Worm (Caenorhabditis elegans) whole organism, L4 larva: ENCODE measurements around the gene bath-9.

ENCODE experiments used
- D1046.2 ChIP-seq: fragments of 200-800 bp; sonication (Bioruptor generic); IDR thresholded peaks from 2 replicates; pipeline ENCODE4 v1.3.6; 2022; ENCODE audit warnings: missing genetic modification characterization, missing compliant biosample characterization
- F26F4.8 ChIP-seq: fragments of 200-800 bp; sonication (Bioruptor generic); conservative IDR thresholded peaks from 2 replicates; pipeline ENCODE4 v1.3.6; 2022; ENCODE audit warnings: missing genetic modification characterization, missing compliant biosample characterization
- F44E2.7 ChIP-seq: fragments of 200-800 bp; sonication (Bioruptor generic); IDR thresholded peaks from 2 replicates; pipeline ENCODE4 v2.1.2; 2022; ENCODE audit warnings: missing genetic modification characterization, missing compliant biosample characterization
- T26A8.4 ChIP-seq: fragments of 200-800 bp; sonication (Bioruptor generic); IDR thresholded peaks from 2 replicates; pipeline ENCODE4 v1.3.6; 2022; ENCODE audit warnings: missing genetic modification characterization, missing compliant biosample characterization
- Y5F2A.4 ChIP-seq: fragments of 200-800 bp; sonication (Bioruptor generic); optimal IDR thresholded peaks from 2 replicates; lab custom pipeline; 2018; ENCODE audit warnings: mild to moderate bottlenecking, missing genetic modification characterization, missing compliant biosample characterization
- Y75B8A.6 ChIP-seq: fragments of 200-800 bp; sonication (Bioruptor generic); IDR thresholded peaks from 2 replicates; pipeline ENCODE4 v1.3.6; 2022; ENCODE audit warnings: missing genetic modification reagents, missing genetic modification characterization, missing compliant biosample characterization
- ces-1 ChIP-seq: fragments of 150-350 bp; sonication (generic microtip); optimal IDR thresholded peaks from 4 replicates; lab custom pipeline; 2014; ENCODE audit warnings: missing biosample characterization, missing genetic modification reagents, missing genetic modification characterization
- cey-2 ChIP-seq: sonication (generic microtip); optimal IDR thresholded peaks from 3 replicates; lab custom pipeline; 2017; ENCODE audit warnings: missing genetic modification characterization, mild to moderate bottlenecking, missing compliant biosample characterization, antibody characterized with exemption, borderline replicate concordance; ENCODE audit not compliant: insufficient read depth
- ctbp-1 ChIP-seq: fragments of 200-800 bp; sonication (Bioruptor generic); IDR thresholded peaks from 2 replicates; pipeline ENCODE4 v1.3.6; 2022; ENCODE audit warnings: missing genetic modification reagents, missing genetic modification characterization, missing compliant biosample characterization
- dmd-6 ChIP-seq: fragments of 200-800 bp; sonication (Bioruptor generic); IDR thresholded peaks from 2 replicates; pipeline ENCODE4 v1.3.6; 2022; ENCODE audit warnings: missing genetic modification reagents, missing genetic modification characterization, missing compliant biosample characterization
- dpl-1 ChIP-seq: fragments of 150-350 bp; optimal IDR thresholded peaks from 2 replicates; lab custom pipeline; 2014; ENCODE audit warnings: missing biosample characterization, missing genetic modification reagents, missing genetic modification characterization
- hif-1 ChIP-seq, 2 experiments: sonication (generic microtip); optimal IDR thresholded peaks; 2 replicates each; lab custom pipeline; 2016 to 2017; ENCODE audit warnings: missing compliant biosample characterization in 2 of 2, missing genetic modification characterization in 2 of 2, missing genetic modification reagents in 2 of 2, missing genotype in 2 of 2, mild to moderate bottlenecking in 1 of 2
- hlh-30 ChIP-seq: sonication (generic microtip); optimal IDR thresholded peaks from 2 replicates; lab custom pipeline; 2017; ENCODE audit warnings: antibody characterized with exemption, mild to moderate bottlenecking, missing genetic modification characterization, missing compliant biosample characterization; ENCODE audit not compliant: insufficient read depth
- jun-1 ChIP-seq: fragments of 150-350 bp; optimal IDR thresholded peaks from 2 replicates; lab custom pipeline; 2014; ENCODE audit warnings: missing biosample characterization, missing genetic modification reagents, missing genetic modification characterization
- lir-3 ChIP-seq: sonication (generic microtip); optimal IDR thresholded peaks from 2 replicates; lab custom pipeline; 2016; ENCODE audit warnings: mild to moderate bottlenecking, missing genetic modification characterization, missing compliant biosample characterization
- lsy-2 ChIP-seq, 2 experiments: fragments of 150-350 bp in 1 of 2; sonication (generic microtip) in 1 of 2; optimal IDR thresholded peaks; 2 replicates each; lab custom pipeline; 2014 to 2017; ENCODE audit warnings: missing biosample characterization in 2 of 2, missing genetic modification characterization in 2 of 2
- madf-5 ChIP-seq, 2 experiments: fragments of 200-800 bp; sonication (Bioruptor generic); IDR thresholded peaks; 2 replicates each; pipeline ENCODE4 v1.3.6; 2022; ENCODE audit warnings: missing compliant biosample characterization in 2 of 2, missing genetic modification characterization in 2 of 2
- nhr-102 ChIP-seq: sonication (generic microtip); optimal IDR thresholded peaks from 2 replicates; lab custom pipeline; 2016; ENCODE audit warnings: mild to moderate bottlenecking, missing genetic modification characterization, moderate library complexity, missing compliant biosample characterization
- nhr-111 ChIP-seq: fragments of 200-800 bp; sonication (Bioruptor generic); optimal IDR thresholded peaks from 2 replicates; lab custom pipeline; 2018; ENCODE audit warnings: mild to moderate bottlenecking, missing genetic modification characterization, missing compliant biosample characterization
- nhr-25 ChIP-seq: sonication (generic microtip); optimal IDR thresholded peaks from 2 replicates; lab custom pipeline; 2017; ENCODE audit warnings: missing genetic modification characterization, mild to moderate bottlenecking, missing compliant biosample characterization, antibody characterized with exemption, moderate library complexity, borderline replicate concordance; ENCODE audit not compliant: insufficient read depth
- nhr-28 ChIP-seq: fragments of 150-350 bp; optimal IDR thresholded peaks from 2 replicates; lab custom pipeline; 2014; ENCODE audit warnings: missing biosample characterization, missing genetic modification characterization
- nhr-76 ChIP-seq: fragments of 150-350 bp; optimal IDR thresholded peaks from 2 replicates; lab custom pipeline; 2014; ENCODE audit warnings: missing biosample characterization, missing genetic modification characterization
- saeg-2 ChIP-seq: fragments of 200-800 bp; sonication (Bioruptor generic); IDR thresholded peaks from 2 replicates; pipeline ENCODE4 v1.3.6; 2022; ENCODE audit warnings: missing genetic modification reagents, missing genetic modification characterization, missing compliant biosample characterization
- sdz-12 ChIP-seq: fragments of 200-800 bp; sonication (Bioruptor generic); optimal IDR thresholded peaks from 2 replicates; lab custom pipeline; 2018; ENCODE audit warnings: mild to moderate bottlenecking, missing genetic modification characterization, missing compliant biosample characterization
- skn-1 ChIP-seq: fragments of 150-350 bp; optimal IDR thresholded peaks from 2 replicates; lab custom pipeline; 2014; ENCODE audit warnings: missing biosample characterization, missing genetic modification characterization
- snpc-1.2 ChIP-seq: fragments of 200-800 bp; sonication (Bioruptor generic); IDR thresholded peaks from 2 replicates; pipeline ENCODE4 v1.3.6; 2022; ENCODE audit warnings: missing genetic modification reagents, missing genetic modification characterization, missing compliant biosample characterization
- spr-1 ChIP-seq: sonication (generic microtip); optimal IDR thresholded peaks from 2 replicates; lab custom pipeline; 2016; ENCODE audit warnings: mild to moderate bottlenecking, missing genetic modification characterization, missing compliant biosample characterization
- spr-3 ChIP-seq: fragments of 200-800 bp; sonication (Bioruptor generic); optimal IDR thresholded peaks from 2 replicates; lab custom pipeline; 2018; ENCODE audit warnings: mild to moderate bottlenecking, missing genetic modification characterization, missing compliant biosample characterization
- unc-62 ChIP-seq, 3 experiments: fragments of 150-350 bp in 1 of 3; sonication (generic microtip); optimal IDR thresholded peaks in 2 of 3; peaks in 1 of 3; 1 replicate in 1 of 3; 2 replicates in 2 of 3; lab custom pipeline; 2014 to 2017; ENCODE audit warnings: missing biosample characterization in 3 of 3, missing genetic modification characterization in 3 of 3, missing genetic modification reagents in 3 of 3, missing genotype in 1 of 3
- vab-7 ChIP-seq: fragments of 200-800 bp; sonication (Bioruptor generic); IDR thresholded peaks from 2 replicates; pipeline ENCODE4 v1.3.6; 2022; ENCODE audit warnings: missing genetic modification reagents, missing genetic modification characterization, missing compliant biosample characterization
- zfp-2 ChIP-seq: sonication (generic microtip); optimal IDR thresholded peaks from 2 replicates; lab custom pipeline; 2016; ENCODE audit warnings: mild to moderate bottlenecking, missing genetic modification characterization, missing compliant biosample characterization
- zip-2 ChIP-seq: fragments of 150-350 bp; optimal IDR thresholded peaks from 2 replicates; lab custom pipeline; 2014; ENCODE audit warnings: missing biosample characterization, missing genetic modification characterization

The bath-9 gene

ce11 chrII:3371010-3371409, 5.9 kb upstream of the bath-9 start, which contains the start of gene bath-23:
bath-23 (plus strand) TSS chrII:3371310.
- no peak for TF ChIP-seq jun-1 (tag; lab: Kevin White, UChicago)
- TF ChIP-seq nhr-25: no peak
- TF ChIP-seq ctbp-1 (GFP tag; lab: Robert Waterston, UW): no peak
- no peak for TF ChIP-seq zfp-2 (tag; lab: Kevin White, UChicago)
- TF ChIP-seq vab-7: no peak
- no peak for TF ChIP-seq F26F4.8
- TF ChIP-seq madf-5 (GFP tag; IDR thresholded peaks at IDR 0.05; lab: Robert Waterston, UW): no peak
- no peak for TF ChIP-seq dmd-6 (GFP tag; lab: Robert Waterston, UW)
- TF ChIP-seq sdz-12: no peak
- TF ChIP-seq lir-3 (tag; lab: Kevin White, UChicago): no peak
- TF ChIP-seq lsy-2 (tag; optimal IDR thresholded peaks at IDR 0.05; lab: Kevin White, UChicago): no peak
- TF ChIP-seq nhr-111 (GFP tag; lab: Kevin White, UChicago): no peak
- no peak for TF ChIP-seq hif-1 (tag; optimal IDR thresholded peaks at IDR 0.05; lab: Kevin White, UChicago)
- no peak for TF ChIP-seq unc-62 (GFP tag; optimal IDR thresholded peaks at IDR 0.05 in 1 of 2; lab: Kevin White, UChicago)
- no peak for TF ChIP-seq unc-62 (tag; optimal IDR thresholded peaks at IDR 0.05; lab: Kevin White, UChicago)

- no peak for TF ChIP-seq nhr-102
- no peak for TF ChIP-seq saeg-2 (GFP tag; lab: Robert Waterston, UW)
- TF ChIP-seq zip-2 (tag; lab: Kevin White, UChicago): no peak
- no peak for TF ChIP-seq T26A8.4 (GFP tag; lab: Robert Waterston, UW)
- no peak for TF ChIP-seq F44E2.7
- TF ChIP-seq D1046.2: no peak
- TF ChIP-seq, all 104 proteins: peak for 0
Measured at ce11 chrII:3373875-3374274, 3.0 kb upstream of the bath-9 start.

- TF ChIP-seq Y75B8A.6 (GFP tag; lab: Robert Waterston, UW): no peak
- TF ChIP-seq F44E2.7: no peak
- TF ChIP-seq hlh-30 (tag; lab: Kevin White, UChicago): no peak
- no peak for TF ChIP-seq cey-2 (tag; lab: Kevin White, UChicago)
- TF ChIP-seq Y5F2A.4 (GFP tag; lab: Kevin White, UChicago): no peak
- TF ChIP-seq spr-1 (tag; lab: Kevin White, UChicago): no peak
- no peak for TF ChIP-seq nhr-25
- no peak for TF ChIP-seq ces-1 (GFP tag; lab: Kevin White, UChicago)
- no peak for TF ChIP-seq nhr-76 (tag; lab: Kevin White, UChicago)
- TF ChIP-seq dpl-1 (GFP tag; lab: Kevin White, UChicago): no peak
- TF ChIP-seq snpc-1.2 (GFP tag; lab: Robert Waterston, UW): no peak
- no peak for TF ChIP-seq nhr-28 (tag; lab: Kevin White, UChicago)
- no peak for TF ChIP-seq lir-3 (tag; lab: Kevin White, UChicago)
Measured at ce11 chrII:3374779-3375178, 2.1 kb upstream of the bath-9 start, which contains the start of gene bath-10. bath-10 (plus strand) TSS chrII:3375079.

ce11 chrII:3375302-3375701, 1.6 kb upstream of the bath-9 start:
- TF ChIP-seq spr-3 (GFP tag; lab: Kevin White, UChicago) (no peak), unc-62 (GFP tag; optimal IDR thresholded peaks at IDR 0.05 in 1 of 2; lab: Kevin White, UChicago) (peak in 1 of 2 experiments; percentile 92), unc-62 (tag; optimal IDR thresholded peaks at IDR 0.05; lab: Kevin White, UChicago) (no peak), F26F4.8 (no peak), skn-1 (no peak)

ce11 chrII:3378275-3378674, 1.4 kb downstream of the bath-9 start, which contains the start of gene Y49F6C.2:
Y49F6C.2 (plus strand) TSS chrII:3378575.
- no peak for TF ChIP-seq F26F4.8
- no peak for TF ChIP-seq cey-2 (tag; lab: Kevin White, UChicago)
